Worm (Caenorhabditis elegans) whole organism, L4 larva: Measurements from ENCODE around the gene slc-25A18.2.

ENCODE experiments used
- aha-1 ChIP-seq: fragments of 150-350 bp; peaks from one replicate; lab custom pipeline; 2014; ENCODE audit warnings: missing biosample characterization, missing genetic modification characterization
- dpl-1 ChIP-seq: fragments of 150-350 bp; optimal IDR thresholded peaks from 2 replicates; lab custom pipeline; 2014; ENCODE audit warnings: missing biosample characterization, missing genetic modification reagents, missing genetic modification characterization
- egl-27 ChIP-seq: sonication (generic microtip); optimal IDR thresholded peaks from 3 replicates; lab custom pipeline; 2017; ENCODE audit warnings: missing biosample characterization, missing genetic modification reagents, missing genetic modification characterization
- hif-1 ChIP-seq, 2 experiments: sonication (generic microtip); optimal IDR thresholded peaks; 2 replicates each; lab custom pipeline; 2016 to 2017; ENCODE audit warnings: missing compliant biosample characterization in 2 of 2, missing genetic modification characterization in 2 of 2, missing genetic modification reagents in 2 of 2, missing genotype in 2 of 2, mild to moderate bottlenecking in 1 of 2
- lin-1 ChIP-seq: fragments of 200-800 bp; sonication (Bioruptor generic); IDR thresholded peaks from 2 replicates; pipeline ENCODE4 v1.3.6; 2022; ENCODE audit warnings: missing genetic modification reagents, missing genetic modification characterization, missing compliant biosample characterization
- lin-13 ChIP-seq: fragments of 150-350 bp; optimal IDR thresholded peaks from 2 replicates; lab custom pipeline; 2014; ENCODE audit warnings: missing biosample characterization, missing genetic modification reagents, missing genetic modification characterization
- lin-39 ChIP-seq: fragments of 150-350 bp; optimal IDR thresholded peaks from 2 replicates; lab custom pipeline; 2014; ENCODE audit warnings: missing biosample characterization, missing genetic modification reagents, missing genetic modification characterization
- nhr-25 ChIP-seq: sonication (generic microtip); optimal IDR thresholded peaks from 2 replicates; lab custom pipeline; 2017; ENCODE audit warnings: missing genetic modification characterization, mild to moderate bottlenecking, missing compliant biosample characterization, antibody characterized with exemption, moderate library complexity, borderline replicate concordance; ENCODE audit not compliant: insufficient read depth
- nhr-28 ChIP-seq: fragments of 150-350 bp; optimal IDR thresholded peaks from 2 replicates; lab custom pipeline; 2014; ENCODE audit warnings: missing biosample characterization, missing genetic modification characterization
- nhr-77 ChIP-seq: fragments of 150-350 bp; optimal IDR thresholded peaks from 2 replicates; lab custom pipeline; 2014; ENCODE audit warnings: missing biosample characterization, missing genetic modification characterization
- pha-4 ChIP-seq, 2 experiments: fragments of 150-350 bp in 1 of 2; fragments of 200-800 bp in 1 of 2; sonication (Bioruptor generic) in 1 of 2; IDR thresholded peaks in 1 of 2; optimal IDR thresholded peaks in 1 of 2; 2 replicates each; pipeline versions ENCODE4 v1.3.6 to Lab custom; 2014 to 2022; ENCODE audit warnings: missing genetic modification characterization in 2 of 2, missing genetic modification reagents in 2 of 2, missing biosample characterization in 1 of 2, missing compliant biosample characterization in 1 of 2
- sdz-12 ChIP-seq: fragments of 200-800 bp; sonication (Bioruptor generic); optimal IDR thresholded peaks from 2 replicates; lab custom pipeline; 2018; ENCODE audit warnings: mild to moderate bottlenecking, missing genetic modification characterization, missing compliant biosample characterization
- unc-62 ChIP-seq, 3 experiments: fragments of 150-350 bp in 1 of 3; sonication (generic microtip); optimal IDR thresholded peaks in 2 of 3; peaks in 1 of 3; 1 replicate in 1 of 3; 2 replicates in 2 of 3; lab custom pipeline; 2014 to 2017; ENCODE audit warnings: missing biosample characterization in 3 of 3, missing genetic modification characterization in 3 of 3, missing genetic modification reagents in 3 of 3, missing genotype in 1 of 3

- TF ChIP-seq aha-1 (tag; lab: Kevin White, UChicago) (no peak), nhr-77 (tag; lab: Kevin White, UChicago) (no peak), lin-13 (GFP tag; lab: Kevin White, UChicago) (no peak), egl-27 (tag; lab: Kevin White, UChicago) (no peak), hif-1 (tag; optimal IDR thresholded peaks at IDR 0.05; lab: Kevin White, UChicago) (no peak), pha-4 (GFP tag; IDR thresholded peaks at IDR 0.05; lab: Robert Waterston, UW) (no peak), pha-4 (tag; optimal IDR thresholded peaks at IDR 0.05; lab: Kevin White, UChicago) (no peak), nhr-25 (no peak), sdz-12 (no peak), unc-62 (GFP tag; optimal IDR thresholded peaks at IDR 0.05 in 1 of 2; lab: Kevin White, UChicago) (no peak), unc-62 (tag; optimal IDR thresholded peaks at IDR 0.05; lab: Kevin White, UChicago) (no peak), dpl-1 (GFP tag; lab: Kevin White, UChicago) (no peak), lin-1 (GFP tag; lab: Robert Waterston, UW) (no peak), nhr-28 (tag; lab: Kevin White, UChicago) (no peak), lin-39 (tag; lab: Kevin White, UChicago) (no peak)
Observed at ce11 chrIV:7477197-7477596, 2.4 kb downstream of the slc-25A18.2 start, which contains the start of gene pycr-4.
